Fruit fly (Drosophila melanogaster): Measurements from ENCODE around the gene PGRP-SB1.

Gene PGRP-SB1

dm6 chr3L:16768001-16768652, 40.3 kb upstream of the PGRP-SB1 start (continued):
- TF ChIP-seq CG10209 (GFP tag; optimal IDR thresholded peaks at IDR 0.05) (peak; percentile 8), Xrp1 (GFP tag; IDR thresholded peaks at IDR 0.05) (peak; percentile 78), Xbp1 (GFP tag; optimal IDR thresholded peaks at IDR 0.05) (peak; percentile 42), az2 (GFP tag; optimal IDR thresholded peaks at IDR 0.05) (peak; percentile 40), lmd (GFP tag; IDR thresholded peaks at IDR 0.05) (peak; percentile 32; the same call in 1 of the 2 replicates), CG17802 (tag; optimal IDR thresholded peaks at IDR 0.05) (no peak), CG17328 (GFP tag; IDR thresholded peaks at IDR 0.05) (peak; percentile 54), sc (optimal IDR thresholded peaks at IDR 0.05) (no peak), sc (GFP tag; optimal IDR thresholded peaks at IDR 0.05) (peak; percentile 0), dmrt11E (tag; optimal IDR thresholded peaks at IDR 0.05) (peak; percentile 69), CG14014 (GFP tag; IDR thresholded peaks at IDR 0.05) (no peak), CG6854 (GFP tag; optimal IDR thresholded peaks at IDR 0.05) (no peak), cad (GFP tag; optimal IDR thresholded peaks at IDR 0.05) (peak; percentile 64), CG14965 (GFP tag; optimal IDR thresholded peaks at IDR 0.05; ENCODE audit: borderline replicate concordance) (no peak), CG16813 (GFP tag; IDR thresholded peaks at IDR 0.05; ENCODE audit: partially characterized antibody) (peak; percentile 57; the same call in 2 of the 3 replicates), lola (GFP tag; optimal IDR thresholded peaks at IDR 0.05) (peak in 1 of 3 experiments; percentile 44), CG15073 (GFP tag; optimal IDR thresholded peaks at IDR 0.05) (no peak), ap (GFP tag; IDR thresholded peaks at IDR 0.05) (0 out of 2 replicates have a peak, but pooled peaks have one; percentile 24), jing (GFP tag; optimal IDR thresholded peaks at IDR 0.05) (no peak), slbo (GFP tag; IDR thresholded peaks at IDR 0.05) (peak; percentile 9; the same call in 1 of the 2 replicates), Abd-B (GFP tag; optimal IDR thresholded peaks at IDR 0.05) (peak; percentile 22), Mrtf (GFP tag; IDR thresholded peaks at IDR 0.05) (0 out of 3 replicates have a peak, but pooled peaks have one; percentile 43), CG13775 (GFP tag; optimal IDR thresholded peaks at IDR 0.05) (peak; percentile 15), eyg (GFP tag; optimal IDR thresholded peaks at IDR 0.05) (no peak), sisA (GFP tag; IDR thresholded peaks at IDR 0.05) (no peak), CoRest (tag; optimal IDR thresholded peaks at IDR 0.05) (no peak), Taf1 (GFP tag; IDR thresholded peaks at IDR 0.05) (no peak), run (tag; optimal IDR thresholded peaks at IDR 0.05) (no peak), twi (tag; optimal IDR thresholded peaks at IDR 0.05) (peak; percentile 53), CG10654 (GFP tag; optimal IDR thresholded peaks at IDR 0.05) (peak; percentile 26), Pdp1 (GFP tag; optimal IDR thresholded peaks at IDR 0.05) (peak; percentile 44 to 46), Max (GFP tag; optimal IDR thresholded peaks at IDR 0.05) (peak; percentile 2), CG6175 (GFP tag; IDR thresholded peaks at IDR 0.05) (no peak), CG10267 (tag; optimal IDR thresholded peaks at IDR 0.05) (peak; percentile 42), vnd (GFP tag; IDR thresholded peaks at IDR 0.05; ENCODE audit: partially characterized antibody) (no peak), Hmr (GFP tag; optimal IDR thresholded peaks at IDR 0.05) (peak; percentile 1), CG30431 (GFP tag; optimal IDR thresholded peaks at IDR 0.05) (peak; percentile 15), ranshi (GFP tag; IDR thresholded peaks at IDR 0.05) (no peak), CG9437 (GFP tag; optimal IDR thresholded peaks at IDR 0.05) (no peak), tio (GFP tag; optimal IDR thresholded peaks at IDR 0.05) (peak; percentile 23), NC2β (GFP tag; optimal IDR thresholded peaks at IDR 0.05) (peak; percentile 28), CG5953 (GFP tag; IDR thresholded peaks at IDR 0.05) (no peak), CG9609 (GFP tag; optimal IDR thresholded peaks at IDR 0.05) (no peak), CG14667 (GFP tag; IDR thresholded peaks at IDR 0.05) (no peak), otp (GFP tag; IDR thresholded peaks at IDR 0.05) (0 out of 3 replicates have a peak, but pooled peaks have one; percentile 54), Ets65A (GFP tag) (peak; percentile 79), CG15696 (tag; optimal IDR thresholded peaks at IDR 0.05) (peak; percentile 66), Opbp (GFP tag; IDR thresholded peaks at IDR 0.05; ENCODE audit: partially characterized antibody) (no peak), CG11456 (GFP tag; IDR thresholded peaks at IDR 0.05) (0 out of 3 replicates have a peak, but pooled peaks have one; percentile 32), zen (tag; optimal IDR thresholded peaks at IDR 0.05) (peak; percentile 74)

All from whole organism, embryonic.